Worm (Caenorhabditis elegans): ENCODE data around the gene T14G8.6.

DNA sequence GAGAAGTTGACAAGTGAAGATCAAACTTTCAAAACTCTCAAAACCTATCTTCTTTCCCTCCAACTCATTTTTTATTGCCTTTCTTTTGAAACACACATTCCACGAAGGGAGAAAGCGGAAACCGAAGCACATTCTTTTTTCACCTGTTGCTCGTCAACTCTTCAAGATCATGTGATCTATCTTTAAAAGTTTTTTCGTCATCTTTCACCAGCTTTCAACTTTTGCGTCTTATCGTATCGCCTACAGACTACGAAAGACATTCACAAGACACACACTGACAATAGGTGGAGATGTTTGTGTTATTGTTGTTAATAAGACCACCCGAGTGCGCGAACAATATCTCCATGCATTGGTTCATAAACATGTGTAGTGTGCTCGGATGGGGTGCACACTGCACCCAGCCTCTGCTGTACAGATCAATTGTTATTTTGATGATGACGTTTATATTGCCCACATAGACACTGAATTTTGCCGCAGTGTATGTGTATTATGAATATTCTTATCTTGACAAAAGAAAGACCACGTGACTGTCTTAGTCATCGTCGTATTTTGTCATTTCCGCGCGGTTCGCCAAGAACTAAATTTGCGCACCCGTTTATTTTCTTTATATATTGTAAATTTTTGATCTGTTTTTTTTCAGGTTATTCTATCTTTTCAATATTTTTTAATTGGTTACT, 11.2 kb upstream of the T14G8.6 start:
- TF ChIP-seq aly-2 (tag; optimal IDR thresholded peaks at IDR 0.05) (no peak), nhr-77 (tag; optimal IDR thresholded peaks at IDR 0.05) (peak; percentile 15), fkh-4 (tag; optimal IDR thresholded peaks at IDR 0.05; ENCODE audit: borderline replicate concordance) (no peak)

Data from whole organism, L1 larva.